Worm (Caenorhabditis elegans) whole organism, mixed stage, embryonic: ENCODE measurements around the gene fbxa-67.

Experiments used
- ces-1 ChIP-seq: fragments of 150-350 bp; optimal IDR thresholded peaks from 2 replicates; lab custom pipeline; 2014; ENCODE audit warnings: missing biosample characterization, missing genetic modification reagents, missing genetic modification characterization
- cnd-1 ChIP-seq: fragments of 200-800 bp; sonication (Bioruptor generic); optimal IDR thresholded peaks from 2 replicates; lab custom pipeline; 2018; ENCODE audit warnings: mild to moderate bottlenecking, missing genetic modification characterization, missing compliant biosample characterization
- lin-13 ChIP-seq: fragments of 150-350 bp; optimal IDR thresholded peaks from 2 replicates; lab custom pipeline; 2014; ENCODE audit warnings: missing biosample characterization, missing genetic modification characterization
- mab-5 ChIP-seq: fragments of 150-350 bp; optimal IDR thresholded peaks from 2 replicates; lab custom pipeline; 2014; ENCODE audit warnings: missing biosample characterization, missing genetic modification characterization
- nhr-2 ChIP-seq: fragments of 150-350 bp; optimal IDR thresholded peaks from 2 replicates; lab custom pipeline; 2014; ENCODE audit warnings: missing biosample characterization, missing genetic modification characterization
- nhr-237 ChIP-seq: fragments of 150-350 bp; optimal IDR thresholded peaks from 2 replicates; lab custom pipeline; 2014; ENCODE audit warnings: missing biosample characterization, missing genetic modification characterization
- snpc-4 ChIP-seq: fragments of 150-350 bp; optimal IDR thresholded peaks from 2 replicates; lab custom pipeline; 2014; ENCODE audit warnings: missing biosample characterization, missing genetic modification characterization
- sptf-1 ChIP-seq: sonication (generic microtip); optimal IDR thresholded peaks from 2 replicates; lab custom pipeline; 2017; ENCODE audit warnings: mild to moderate bottlenecking, missing genetic modification characterization, moderate library complexity, missing compliant biosample characterization
- tbx-8 ChIP-seq: fragments of 200-800 bp; sonication (Bioruptor generic); optimal IDR thresholded peaks from 2 replicates; lab custom pipeline; 2018; ENCODE audit warnings: mild to moderate bottlenecking, missing genetic modification characterization, moderate library complexity, missing compliant biosample characterization
- unc-120 ChIP-seq: sonication (generic microtip); optimal IDR thresholded peaks from 2 replicates; lab custom pipeline; 2017; ENCODE audit warnings: missing genetic modification characterization, missing compliant biosample characterization; ENCODE audit not compliant: poor library complexity, severe bottlenecking
- unc-39 ChIP-seq: fragments of 150-350 bp; optimal IDR thresholded peaks from 2 replicates; lab custom pipeline; 2014; ENCODE audit warnings: missing biosample characterization, missing genetic modification characterization
- unc-62 ChIP-seq: fragments of 150-350 bp; optimal IDR thresholded peaks from 2 replicates; lab custom pipeline; 2014; ENCODE audit warnings: missing biosample characterization, missing genetic modification reagents, missing genetic modification characterization
- ztf-11 ChIP-seq: fragments of 150-350 bp; optimal IDR thresholded peaks from 2 replicates; lab custom pipeline; 2014; ENCODE audit warnings: missing biosample characterization, missing genetic modification characterization

- TF ChIP-seq snpc-4 (tag; lab: Kevin White, UChicago) (no peak), tbx-8 (no peak), unc-120 (tag; lab: Kevin White, UChicago) (no peak), sptf-1 (tag; lab: Kevin White, UChicago) (no peak), unc-62 (GFP tag; lab: Kevin White, UChicago) (no peak), nhr-2 (no peak), nhr-237 (no peak), cnd-1 (tag; lab: Kevin White, UChicago) (no peak), lin-13 (tag; lab: Kevin White, UChicago) (no peak), unc-39 (no peak), ztf-11 (tag; lab: Kevin White, UChicago) (no peak), ces-1 (GFP tag; lab: Kevin White, UChicago) (peak; percentile 11), mab-5 (tag; lab: Kevin White, UChicago) (no peak)
Measured at ce11 chrIII:950472-950871, at the start of gene fbxa-67, which contains the start of gene fbxa-11.
